Fruit fly (Drosophila melanogaster) whole organism, embryonic: ENCODE measurements around the gene wap.
A peak's percentile ranks its signal among the peaks of the same experiment; 100 is the strongest.

Experiments
- Antp ChIP-seq: fragments of 200-800 bp; sonication (Bioruptor generic); optimal IDR thresholded peaks from 3 replicates; lab custom pipeline; 2016; ENCODE audit warnings: missing biosample characterization, missing genetic modification characterization
- CG1024 ChIP-seq: fragments of 200-800 bp; sonication (Bioruptor generic); IDR thresholded peaks from 2 replicates; pipeline ENCODE4 v1.3.6; 2022; ENCODE audit warnings: missing biosample characterization, missing genetic modification characterization
- CG12155 ChIP-seq: fragments of 200-800 bp; sonication (Bioruptor generic); optimal IDR thresholded peaks from 3 replicates; lab custom pipeline; 2016; ENCODE audit warnings: missing biosample characterization, missing genetic modification characterization
- CG12769 ChIP-seq: fragments of 200-800 bp; sonication (Bioruptor generic); optimal IDR thresholded peaks from 2 replicates; lab custom pipeline; 2019; ENCODE audit warnings: missing biosample characterization, mild to moderate bottlenecking, missing genetic modification characterization, moderate library complexity
- CG14014 ChIP-seq: fragments of 200-800 bp; sonication (Bioruptor generic); IDR thresholded peaks from 2 replicates; pipeline ENCODE4 v1.3.6; 2022; ENCODE audit warnings: missing biosample characterization, missing genetic modification characterization
- CG14860 ChIP-seq: fragments of 200-800 bp; sonication (Bioruptor generic); IDR thresholded peaks from 3 replicates; pipeline ENCODE4 v1.3.6; 2022; ENCODE audit warnings: missing biosample characterization, missing genetic modification characterization; ENCODE audit not compliant: partially characterized antibody
- CG15269 ChIP-seq: fragments of 200-800 bp; sonication (Bioruptor generic); optimal IDR thresholded peaks from 2 replicates; lab custom pipeline; 2018; ENCODE audit warnings: missing biosample characterization, mild to moderate bottlenecking, missing genetic modification characterization, moderate library complexity
- CG15514 ChIP-seq: fragments of 200-800 bp; sonication (Bioruptor generic); optimal IDR thresholded peaks from 3 replicates; lab custom pipeline; 2017; ENCODE audit warnings: missing biosample characterization, missing genetic modification characterization, mild to moderate bottlenecking, moderate library complexity, missing genetic modification reagents
- CG1603 ChIP-seq: fragments of 200-800 bp; sonication (Bioruptor generic); optimal IDR thresholded peaks from 2 replicates; lab custom pipeline; 2019; ENCODE audit warnings: missing biosample characterization, mild to moderate bottlenecking, missing genetic modification characterization, moderate library complexity
- CG17361 ChIP-seq: fragments of 200-800 bp; sonication (Bioruptor generic); IDR thresholded peaks from 3 replicates; pipeline ENCODE4 v1.3.6; 2022; ENCODE audit warnings: missing biosample characterization, missing genetic modification characterization
- CG30020 ChIP-seq: fragments of 200-800 bp; optimal IDR thresholded peaks from 2 replicates; lab custom pipeline; 2019; ENCODE audit warnings: missing biosample characterization, mild to moderate bottlenecking, missing genetic modification characterization, moderate library complexity
- CG3847 ChIP-seq: fragments of 200-800 bp; sonication (Bioruptor generic); IDR thresholded peaks from 2 replicates; pipeline ENCODE4 v1.3.6; 2022; ENCODE audit warnings: missing biosample characterization, missing genetic modification characterization
- CG4282 ChIP-seq: fragments of 200-800 bp; sonication (Bioruptor generic); optimal IDR thresholded peaks from 2 replicates; lab custom pipeline; 2016; ENCODE audit warnings: missing biosample characterization, missing genetic modification characterization
- CG6254 ChIP-seq: fragments of 200-800 bp; sonication (Bioruptor generic); optimal IDR thresholded peaks from 3 replicates; lab custom pipeline; 2017; ENCODE audit warnings: mild to moderate bottlenecking, missing biosample characterization, missing genetic modification reagents, missing genetic modification characterization
- CG8281 ChIP-seq: fragments of 200-800 bp; sonication (Bioruptor generic); optimal IDR thresholded peaks from 2 replicates; lab custom pipeline; 2018; ENCODE audit warnings: missing biosample characterization, mild to moderate bottlenecking, missing genetic modification characterization, moderate library complexity
- CG8290 ChIP-seq, 3 experiments: fragments of 200-800 bp; sonication (Bioruptor generic); optimal IDR thresholded peaks; 2 replicates each; lab custom pipeline; 2016 to 2019; ENCODE audit warnings: missing biosample characterization in 3 of 3, missing genetic modification characterization in 3 of 3, mild to moderate bottlenecking in 2 of 3, moderate library complexity in 1 of 3
- CG9817 ChIP-seq: fragments of 200-800 bp; sonication (Bioruptor generic); optimal IDR thresholded peaks from 2 replicates; lab custom pipeline; 2018; ENCODE audit warnings: missing biosample characterization, mild to moderate bottlenecking, missing genetic modification characterization, moderate library complexity
- CG9932 ChIP-seq: fragments of 200-800 bp; sonication (Bioruptor generic); IDR thresholded peaks from 2 replicates; pipeline ENCODE4 v1.3.6; 2022; ENCODE audit warnings: missing biosample characterization, missing genetic modification characterization
- Dll ChIP-seq: fragments of 200-800 bp; sonication (Bioruptor generic); IDR thresholded peaks from 4 replicates; pipeline ENCODE4 v1.3.6; 2022; ENCODE audit warnings: missing biosample characterization, missing genetic modification characterization; ENCODE audit not compliant: partially characterized antibody
- Doc3 ChIP-seq: fragments of 200-800 bp; sonication (Bioruptor generic); IDR thresholded peaks from 3 replicates; pipeline ENCODE4 v1.3.6; 2022; ENCODE audit warnings: missing biosample characterization, missing genetic modification characterization; ENCODE audit not compliant: partially characterized antibody
- Dref ChIP-seq: fragments of 200-800 bp; sonication (Bioruptor generic); IDR thresholded peaks from 2 replicates; pipeline ENCODE4 v1.3.6; 2022; ENCODE audit warnings: missing biosample characterization, missing genetic modification characterization
- E2f2 ChIP-seq: fragments of 200-800 bp; sonication (Bioruptor generic); IDR thresholded peaks from 2 replicates; pipeline ENCODE4 v1.3.6; 2022; ENCODE audit warnings: missing biosample characterization, missing genetic modification characterization
- Ets65A ChIP-seq: fragments of 200-800 bp; sonication (Bioruptor generic); peaks from one replicate; lab custom pipeline; 2016; ENCODE audit warnings: missing biosample characterization, missing genetic modification characterization
- Ets97D ChIP-seq: fragments of 200-800 bp; sonication (Bioruptor generic); optimal IDR thresholded peaks from 3 replicates; lab custom pipeline; 2016; ENCODE audit warnings: missing biosample characterization, missing genetic modification characterization
- HLH3B ChIP-seq: fragments of 200-800 bp; sonication (Bioruptor generic); IDR thresholded peaks from 2 replicates; pipeline ENCODE4 v1.3.6; 2022; ENCODE audit warnings: missing biosample characterization, missing genetic modification characterization
- HLH54F ChIP-seq: fragments of 200-800 bp; sonication (Bioruptor generic); optimal IDR thresholded peaks from 3 replicates; lab custom pipeline; 2016; ENCODE audit warnings: missing biosample characterization, missing genetic modification characterization
- Lim3 ChIP-seq: fragments of 200-800 bp; sonication (Bioruptor generic); IDR thresholded peaks from 2 replicates; pipeline ENCODE4 v1.3.6; 2022; ENCODE audit warnings: missing biosample characterization, missing genetic modification characterization
- Med ChIP-seq: fragments of 200-800 bp; sonication (Bioruptor generic); peaks from one replicate; lab custom pipeline; 2016; ENCODE audit warnings: missing biosample characterization, missing genetic modification characterization, mild to moderate bottlenecking, inconsistent platforms, moderate library complexity
- Meics ChIP-seq: fragments of 200-800 bp; sonication (Bioruptor generic); optimal IDR thresholded peaks from 2 replicates; lab custom pipeline; 2017; ENCODE audit warnings: missing biosample characterization, mild to moderate bottlenecking, missing genetic modification characterization
- Oaz ChIP-seq: fragments of 200-800 bp; sonication (Bioruptor generic); IDR thresholded peaks from 2 replicates; pipeline ENCODE4 v1.3.6; 2022; ENCODE audit warnings: missing biosample characterization, missing genetic modification characterization
- Sox102F ChIP-seq: fragments of 200-800 bp; sonication (Bioruptor generic); optimal IDR thresholded peaks from 2 replicates; lab custom pipeline; 2018; ENCODE audit warnings: missing biosample characterization, mild to moderate bottlenecking, missing genetic modification characterization, moderate library complexity
- Xrp1 ChIP-seq: fragments of 200-800 bp; sonication (Bioruptor generic); IDR thresholded peaks from 2 replicates; pipeline ENCODE4 v1.3.6; 2022; ENCODE audit warnings: missing biosample characterization, missing genetic modification characterization
- al ChIP-seq: fragments of 200-800 bp; sonication (Bioruptor generic); IDR thresholded peaks from 2 replicates; pipeline ENCODE4 v1.3.6; 2022; ENCODE audit warnings: missing biosample characterization, missing genetic modification characterization
- bigmax ChIP-seq: fragments of 200-800 bp; sonication (Bioruptor generic); optimal IDR thresholded peaks from 2 replicates; lab custom pipeline; 2018; ENCODE audit warnings: missing biosample characterization, mild to moderate bottlenecking, missing genetic modification characterization
- cato ChIP-seq: fragments of 200-800 bp; sonication (Bioruptor generic); optimal IDR thresholded peaks from 2 replicates; lab custom pipeline; 2016; ENCODE audit warnings: missing biosample characterization, missing genetic modification characterization, borderline replicate concordance
- chinmo ChIP-seq: fragments of 200-800 bp; sonication (Bioruptor generic); IDR thresholded peaks from 4 replicates; pipeline ENCODE4 v1.3.6; 2022; ENCODE audit warnings: missing biosample characterization, missing genetic modification characterization; ENCODE audit not compliant: partially characterized antibody
- fd102C ChIP-seq: fragments of 200-800 bp; sonication (Bioruptor generic); optimal IDR thresholded peaks from 2 replicates; lab custom pipeline; 2018; ENCODE audit warnings: missing biosample characterization, mild to moderate bottlenecking, missing genetic modification characterization, moderate library complexity
- fd96Cb ChIP-seq: fragments of 200-800 bp; sonication (Bioruptor generic); optimal IDR thresholded peaks from 2 replicates; lab custom pipeline; 2018; ENCODE audit warnings: missing biosample characterization, mild to moderate bottlenecking, missing genetic modification characterization, moderate library complexity
- gro ChIP-seq: fragments of 200-800 bp; sonication (Bioruptor generic); optimal IDR thresholded peaks from 2 replicates; lab custom pipeline; 2016; ENCODE audit warnings: missing biosample characterization, missing genetic modification characterization
- inv ChIP-seq: fragments of 200-800 bp; sonication (Bioruptor generic); IDR thresholded peaks from 2 replicates; pipeline ENCODE4 v1.3.6; 2022; ENCODE audit warnings: missing biosample characterization, missing genetic modification characterization; ENCODE audit not compliant: partially characterized antibody
- mld ChIP-seq: fragments of 200-800 bp; sonication (Bioruptor generic); IDR thresholded peaks from 3 replicates; pipeline ENCODE4 v1.3.6; 2022; ENCODE audit warnings: missing biosample characterization, missing genetic modification characterization; ENCODE audit not compliant: partially characterized antibody
- pfk ChIP-seq: fragments of 200-800 bp; sonication (Bioruptor generic); optimal IDR thresholded peaks from 2 replicates; lab custom pipeline; 2018; ENCODE audit warnings: missing biosample characterization, mild to moderate bottlenecking, missing genetic modification characterization, moderate library complexity
- pros ChIP-seq: fragments of 200-800 bp; sonication (Bioruptor generic); optimal IDR thresholded peaks from 3 replicates; lab custom pipeline; 2019; ENCODE audit warnings: missing biosample characterization, mild to moderate bottlenecking, missing genetic modification characterization, moderate library complexity
- sisA ChIP-seq: fragments of 200-800 bp; sonication (Bioruptor generic); IDR thresholded peaks from 2 replicates; pipeline ENCODE4 v1.3.6; 2022; ENCODE audit warnings: missing biosample characterization, missing genetic modification characterization
- slbo ChIP-seq: fragments of 200-800 bp; sonication (Bioruptor generic); IDR thresholded peaks from 2 replicates; pipeline ENCODE4 v1.3.6; 2022; ENCODE audit warnings: missing biosample characterization, missing genetic modification characterization
- trem ChIP-seq: fragments of 200-800 bp; optimal IDR thresholded peaks from 3 replicates; lab custom pipeline; 2019; ENCODE audit warnings: missing biosample characterization, mild to moderate bottlenecking, missing genetic modification characterization, moderate library complexity
- zfh2 ChIP-seq: fragments of 200-800 bp; sonication (Bioruptor generic); optimal IDR thresholded peaks from 2 replicates; lab custom pipeline; 2016; ENCODE audit warnings: missing biosample characterization, missing genetic modification characterization

Gene wap

DNA sequence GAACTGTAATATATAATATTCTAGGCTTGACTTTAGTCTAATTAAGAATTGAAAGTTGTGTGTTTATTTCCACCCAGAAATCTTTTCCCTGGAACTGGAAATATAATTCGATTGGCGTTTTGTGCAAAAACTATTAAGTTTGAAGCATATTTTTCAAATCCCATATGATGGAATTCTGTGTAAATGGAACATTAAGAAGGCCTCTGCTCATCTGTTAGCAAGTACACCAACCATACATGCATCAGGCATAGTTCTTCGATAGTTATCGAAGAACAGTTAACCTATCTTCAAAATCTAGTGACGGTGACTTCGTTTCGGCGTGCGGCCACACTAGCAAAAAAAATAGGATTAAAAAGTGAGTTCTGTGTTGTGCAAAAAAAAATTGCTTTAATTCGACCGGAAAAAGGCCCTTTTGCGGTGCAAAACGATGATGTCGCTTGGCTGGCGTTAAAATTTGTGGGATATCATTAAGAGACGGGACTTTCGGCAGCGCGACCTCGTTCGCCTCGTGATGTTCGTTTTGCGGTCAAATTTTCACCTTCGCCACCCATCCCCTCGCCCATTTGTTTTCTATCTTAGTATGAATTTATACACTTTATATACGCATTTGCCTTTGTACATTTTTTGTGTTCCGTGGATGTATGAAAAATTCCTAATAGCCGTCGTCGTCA, 422 bp upstream of the wap start, which contains the start of gene Usp2 (continued):
- peak; percentile 7 for TF ChIP-seq CG9817 (tag; lab: Kevin White, UChicago)
- TF ChIP-seq trem (tag; lab: Kevin White, UChicago): peak; percentile 51
- peak; percentile 59 for TF ChIP-seq CG9932 (GFP tag; lab: Robert Waterston, UW)
- peak; percentile 38 for TF ChIP-seq Ets65A (GFP tag; lab: Kevin White, UChicago)
- peak; percentile 5 for TF ChIP-seq zfh2 (GFP tag; lab: Kevin White, UChicago)
- TF ChIP-seq CG14860: peak; percentile 38; the same call in 1 of the 3 replicates
- peak; percentile 84 for TF ChIP-seq bigmax
- TF ChIP-seq gro (GFP tag; lab: Kevin White, UChicago): peak; percentile 11
- peak; percentile 14 for TF ChIP-seq Antp (GFP tag; lab: Kevin White, UChicago)
- 0 out of 2 replicates have a peak, but pooled peaks have one; percentile 35 for TF ChIP-seq CG1024 (GFP tag; lab: Robert Waterston, UW)
- 0 out of 2 replicates have a peak, but pooled peaks have one; percentile 11 for TF ChIP-seq HLH3B (GFP tag; lab: Robert Waterston, UW)
- no peak for TF ChIP-seq cato (GFP tag; lab: Kevin White, UChicago)
- peak; percentile 66; the same call in 1 of the 2 replicates for TF ChIP-seq inv (GFP tag; lab: Robert Waterston, UW)
- no peak for TF ChIP-seq Sox102F (GFP tag; lab: Kevin White, UChicago)
- TF ChIP-seq chinmo (GFP tag; lab: Robert Waterston, UW): 0 out of 4 replicates have a peak, but pooled peaks have one; percentile 46
- peak; percentile 88 for TF ChIP-seq CG30020 (tag; lab: Kevin White, UChicago)
- peak; percentile 25; the same call in 1 of the 4 replicates for TF ChIP-seq Dll (GFP tag; lab: Robert Waterston, UW)
- peak; percentile 38; the same call in 1 of the 2 replicates for TF ChIP-seq CG3847 (GFP tag; lab: Robert Waterston, UW)
- peak; percentile 58 for TF ChIP-seq CG15514
- peak; percentile 37 for TF ChIP-seq slbo
- no peak for TF ChIP-seq CG12769
- no peak for TF ChIP-seq Meics (GFP tag; lab: Kevin White, UChicago)
- no peak for TF ChIP-seq CG15269 (tag; lab: Kevin White, UChicago)
- peak; percentile 37; the same call in 1 of the 3 replicates for TF ChIP-seq mld (GFP tag; lab: Robert Waterston, UW)
- TF ChIP-seq fd96Cb (tag; lab: Kevin White, UChicago): no peak
- TF ChIP-seq E2f2 (GFP tag; lab: Robert Waterston, UW): peak; percentile 27; the same call in 1 of the 2 replicates
- peak; percentile 72 for TF ChIP-seq Med (GFP tag; lab: Kevin White, UChicago)
- TF ChIP-seq Doc3: 0 out of 3 replicates have a peak, but pooled peaks have one; percentile 11
- peak; percentile 53 for TF ChIP-seq Ets97D

dm6 chrX:22449191-22449787, 5.9 kb downstream of the wap start, which contains the start of the genes CG14615 and tilB:
Gene CG14615 (minus strand): TSS chrX:22449491.
Gene tilB (plus strand): TSS chrX:22449737.
- no peak for TF ChIP-seq Lim3 (GFP tag; lab: Robert Waterston, UW)
- no peak for TF ChIP-seq HLH54F
- no peak for TF ChIP-seq Dref (GFP tag; lab: Robert Waterston, UW)
- no peak for TF ChIP-seq pfk
- TF ChIP-seq CG8281 (tag; lab: Kevin White, UChicago): no peak
- no peak for TF ChIP-seq fd102C (GFP tag; lab: Kevin White, UChicago)
- no peak for TF ChIP-seq Xrp1 (GFP tag; lab: Robert Waterston, UW)
- no peak for TF ChIP-seq al
- no peak for TF ChIP-seq trem (tag; lab: Kevin White, UChicago)
- no peak for TF ChIP-seq CG6254 (GFP tag; lab: Kevin White, UChicago)
- no peak for TF ChIP-seq CG12769
- TF ChIP-seq pros (GFP tag; lab: Kevin White, UChicago): no peak
- TF ChIP-seq CG12155 (GFP tag; lab: Kevin White, UChicago): peak; percentile 16
- no peak for TF ChIP-seq fd96Cb (tag; lab: Kevin White, UChicago)
- no peak for TF ChIP-seq CG1603
- TF ChIP-seq CG15514: peak; percentile 35
- TF ChIP-seq sisA (GFP tag; lab: Robert Waterston, UW): no peak
- no peak for TF ChIP-seq CG4282 (GFP tag; lab: Kevin White, UChicago)
- TF ChIP-seq CG14014 (GFP tag; lab: Robert Waterston, UW): peak; percentile 30; the same call in 1 of the 2 replicates
- TF ChIP-seq Oaz: 0 out of 2 replicates have a peak, but pooled peaks have one; percentile 40
- no peak for TF ChIP-seq CG8290 (GFP tag; optimal IDR thresholded peaks at IDR 0.05; lab: Kevin White, UChicago)
- TF ChIP-seq CG8290 (tag; optimal IDR thresholded peaks at IDR 0.05; lab: Kevin White, UChicago): no peak
- TF ChIP-seq CG17361 (GFP tag; lab: Robert Waterston, UW): no peak
